Fruit fly (Drosophila melanogaster) whole organism, embryonic: ENCODE results near the gene CG10038.

ENCODE experiments used
- Abd-B ChIP-seq: fragments of 200-800 bp; sonication (Bioruptor generic); optimal IDR thresholded peaks from 2 replicates; lab custom pipeline; 2018; ENCODE audit warnings: missing biosample characterization, mild to moderate bottlenecking, missing genetic modification characterization, moderate library complexity
- BEAF-32 ChIP-seq: fragments of 200-800 bp; sonication (Bioruptor generic); optimal IDR thresholded peaks from 3 replicates; lab custom pipeline; 2017; ENCODE audit warnings: missing biosample characterization, missing genetic modification characterization, mild to moderate bottlenecking, moderate library complexity, missing genetic modification reagents
- Bdp1 ChIP-seq: fragments of 200-800 bp; sonication (Bioruptor generic); optimal IDR thresholded peaks from 3 replicates; lab custom pipeline; 2016; ENCODE audit warnings: missing biosample characterization, missing genetic modification characterization
- Bgb ChIP-seq: fragments of 200-800 bp; sonication (Bioruptor generic); IDR thresholded peaks from 2 replicates; pipeline ENCODE4 v1.3.6; 2022; ENCODE audit warnings: missing biosample characterization, missing genetic modification characterization; ENCODE audit not compliant: partially characterized antibody
- CG10565 ChIP-seq: fragments of 200-800 bp; sonication (Bioruptor generic); optimal IDR thresholded peaks from 3 replicates; lab custom pipeline; 2016; ENCODE audit warnings: missing biosample characterization, mild to moderate bottlenecking, missing genetic modification characterization
- CG13123 ChIP-seq: fragments of 200-800 bp; sonication (Bioruptor generic); optimal IDR thresholded peaks from 2 replicates; lab custom pipeline; 2016; ENCODE audit warnings: missing biosample characterization, missing genetic modification characterization
- CG13287 ChIP-seq: fragments of 200-800 bp; sonication (Bioruptor generic); IDR thresholded peaks from 2 replicates; pipeline ENCODE4 v1.3.6; 2022; ENCODE audit warnings: missing biosample characterization, missing genetic modification characterization; ENCODE audit not compliant: partially characterized antibody
- CG14710 ChIP-seq: fragments of 200-800 bp; sonication (Bioruptor generic); optimal IDR thresholded peaks from 3 replicates; lab custom pipeline; 2019; ENCODE audit warnings: missing biosample characterization, mild to moderate bottlenecking, missing genetic modification characterization, moderate library complexity
- CG14965 ChIP-seq: fragments of 200-800 bp; sonication (Bioruptor generic); optimal IDR thresholded peaks from 2 replicates; lab custom pipeline; 2016; ENCODE audit warnings: missing biosample characterization, missing genetic modification characterization, borderline replicate concordance
- CG15696 ChIP-seq: fragments of 200-800 bp; sonication (Bioruptor generic); optimal IDR thresholded peaks from 2 replicates; lab custom pipeline; 2019; ENCODE audit warnings: missing biosample characterization, mild to moderate bottlenecking, missing genetic modification characterization, moderate library complexity
- CG16813 ChIP-seq: fragments of 200-800 bp; sonication (Bioruptor generic); IDR thresholded peaks from 3 replicates; pipeline ENCODE4 v1.3.6; 2022; ENCODE audit warnings: missing biosample characterization, missing genetic modification characterization; ENCODE audit not compliant: partially characterized antibody
- CG18011 ChIP-seq: fragments of 200-800 bp; sonication (Bioruptor generic); optimal IDR thresholded peaks from 2 replicates; lab custom pipeline; 2017; ENCODE audit warnings: missing biosample characterization, missing genetic modification characterization, mild to moderate bottlenecking, moderate library complexity, missing genotype
- CG2116 ChIP-seq: fragments of 200-800 bp; sonication (Bioruptor generic); optimal IDR thresholded peaks from 3 replicates; lab custom pipeline; 2018; ENCODE audit warnings: missing biosample characterization, mild to moderate bottlenecking, missing genetic modification characterization
- CG2129 ChIP-seq: fragments of 200-800 bp; sonication (Bioruptor generic); IDR thresholded peaks from 2 replicates; pipeline ENCODE4 v1.3.6; 2022; ENCODE audit warnings: missing biosample characterization, missing genetic modification characterization; ENCODE audit not compliant: partially characterized antibody
- CG3065 ChIP-seq: fragments of 200-800 bp; sonication (Bioruptor generic); optimal IDR thresholded peaks from 2 replicates; lab custom pipeline; 2016; ENCODE audit warnings: missing biosample characterization, missing genetic modification characterization
- CG31365 ChIP-seq: fragments of 200-800 bp; sonication (Bioruptor generic); optimal IDR thresholded peaks from 2 replicates; lab custom pipeline; 2018; ENCODE audit warnings: missing biosample characterization, mild to moderate bottlenecking, missing genetic modification characterization
- CG3163 ChIP-seq: fragments of 200-800 bp; sonication (Bioruptor generic); optimal IDR thresholded peaks from 3 replicates; lab custom pipeline; 2016; ENCODE audit warnings: missing biosample characterization, missing genetic modification characterization
- CG34224 ChIP-seq: fragments of 200-800 bp; sonication (Bioruptor generic); IDR thresholded peaks from 3 replicates; pipeline ENCODE4 v1.3.6; 2022; ENCODE audit warnings: missing biosample characterization, missing genetic modification characterization; ENCODE audit not compliant: partially characterized antibody
- CG42726 ChIP-seq: fragments of 200-800 bp; sonication (Bioruptor generic); IDR thresholded peaks from 2 replicates; pipeline ENCODE4 v1.3.6; 2022; ENCODE audit warnings: missing biosample characterization, missing genetic modification characterization; ENCODE audit not compliant: partially characterized antibody
- CG5953 ChIP-seq: fragments of 200-800 bp; sonication (Bioruptor generic); IDR thresholded peaks from 2 replicates; pipeline ENCODE4 v1.3.6; 2022; ENCODE audit warnings: missing biosample characterization, missing genetic modification characterization
- CG6175 ChIP-seq: fragments of 200-800 bp; sonication (Bioruptor generic); IDR thresholded peaks from 3 replicates; pipeline ENCODE4 v1.3.6; 2022; ENCODE audit warnings: missing biosample characterization, missing genetic modification characterization
- CG8281 ChIP-seq: fragments of 200-800 bp; sonication (Bioruptor generic); optimal IDR thresholded peaks from 2 replicates; lab custom pipeline; 2018; ENCODE audit warnings: missing biosample characterization, mild to moderate bottlenecking, missing genetic modification characterization, moderate library complexity
- CG9932 ChIP-seq: fragments of 200-800 bp; sonication (Bioruptor generic); IDR thresholded peaks from 2 replicates; pipeline ENCODE4 v1.3.6; 2022; ENCODE audit warnings: missing biosample characterization, missing genetic modification characterization
- Dad ChIP-seq: fragments of 200-800 bp; sonication (Bioruptor generic); optimal IDR thresholded peaks from 3 replicates; lab custom pipeline; 2016; ENCODE audit warnings: missing biosample characterization, missing genetic modification characterization
- Drgx ChIP-seq: fragments of 200-800 bp; sonication (Bioruptor generic); IDR thresholded peaks from 2 replicates; pipeline ENCODE4 v1.3.6; 2022; ENCODE audit warnings: missing biosample characterization, missing genetic modification characterization
- E2f2 ChIP-seq: fragments of 200-800 bp; sonication (Bioruptor generic); IDR thresholded peaks from 2 replicates; pipeline ENCODE4 v1.3.6; 2022; ENCODE audit warnings: missing biosample characterization, missing genetic modification characterization
- HLH4C ChIP-seq: fragments of 200-800 bp; sonication (Bioruptor generic); IDR thresholded peaks from 3 replicates; pipeline ENCODE4 v1.3.6; 2022; ENCODE audit warnings: missing biosample characterization, missing genetic modification characterization; ENCODE audit not compliant: partially characterized antibody
- Jarid2 ChIP-seq: fragments of 200-800 bp; sonication (Bioruptor generic); optimal IDR thresholded peaks from 3 replicates; lab custom pipeline; 2017; ENCODE audit warnings: mild to moderate bottlenecking, missing biosample characterization, missing genetic modification reagents, missing genetic modification characterization
- Lhr ChIP-seq: fragments of 200-800 bp; sonication (Bioruptor generic); optimal IDR thresholded peaks from 3 replicates; lab custom pipeline; 2017; ENCODE audit warnings: mild to moderate bottlenecking, missing biosample characterization, missing genetic modification reagents, missing genetic modification characterization
- Lpt ChIP-seq: fragments of >200 bp; optimal IDR thresholded peaks from 2 replicates; lab custom pipeline; 2018; ENCODE audit warnings: missing biosample characterization, missing genetic modification characterization
- MBD-R2 ChIP-seq: fragments of 200-800 bp; sonication (Bioruptor generic); IDR thresholded peaks from 2 replicates; pipeline ENCODE4 v1.3.6; 2022; ENCODE audit warnings: missing biosample characterization, missing genetic modification characterization
- NK7.1 ChIP-seq: fragments of 200-800 bp; sonication (Bioruptor generic); optimal IDR thresholded peaks from 3 replicates; lab custom pipeline; 2016; ENCODE audit warnings: missing biosample characterization, missing genetic modification characterization
- Nf-YC ChIP-seq: fragments of 200-800 bp; optimal IDR thresholded peaks from 3 replicates; lab custom pipeline; 2019; ENCODE audit warnings: missing biosample characterization, mild to moderate bottlenecking, missing genetic modification characterization, moderate library complexity
- Scr ChIP-seq: fragments of 200-800 bp; sonication (Bioruptor generic); IDR thresholded peaks from 2 replicates; pipeline ENCODE4 v1.3.6; 2022; ENCODE audit warnings: missing biosample characterization, missing genetic modification characterization; ENCODE audit not compliant: partially characterized antibody
- Sry-δ ChIP-seq: fragments of 200-800 bp; sonication (Bioruptor generic); optimal IDR thresholded peaks from 2 replicates; lab custom pipeline; 2016; ENCODE audit warnings: missing biosample characterization, missing genetic modification characterization
- caup ChIP-seq: fragments of 200-800 bp; sonication (Bioruptor generic); optimal IDR thresholded peaks from 3 replicates; lab custom pipeline; 2017; ENCODE audit warnings: missing biosample characterization, mild to moderate bottlenecking, missing genetic modification characterization, moderate library complexity; ENCODE audit not compliant: severe bottlenecking
- fd96Cb ChIP-seq: fragments of 200-800 bp; sonication (Bioruptor generic); optimal IDR thresholded peaks from 2 replicates; lab custom pipeline; 2018; ENCODE audit warnings: missing biosample characterization, mild to moderate bottlenecking, missing genetic modification characterization, moderate library complexity
- gcm ChIP-seq: fragments of 200-800 bp; sonication (Bioruptor generic); optimal IDR thresholded peaks from 2 replicates; lab custom pipeline; 2019; ENCODE audit warnings: missing biosample characterization, mild to moderate bottlenecking, missing genetic modification characterization, moderate library complexity
- grn ChIP-seq: fragments of 200-800 bp; sonication (Bioruptor generic); optimal IDR thresholded peaks from 3 replicates; lab custom pipeline; 2017; ENCODE audit warnings: missing biosample characterization, missing genetic modification characterization
- gsb ChIP-seq: fragments of 200-800 bp; sonication (Bioruptor generic); IDR thresholded peaks from 2 replicates; pipeline ENCODE4 v1.3.6; 2022; ENCODE audit warnings: missing biosample characterization, missing genetic modification characterization
- ken ChIP-seq: fragments of 200-800 bp; sonication (Bioruptor generic); IDR thresholded peaks from 3 replicates; pipeline ENCODE4 v1.3.6; 2022; ENCODE audit warnings: missing biosample characterization, missing genetic modification characterization
- lbe ChIP-seq: fragments of 200-800 bp; sonication (Bioruptor generic); optimal IDR thresholded peaks from 2 replicates; lab custom pipeline; 2016; ENCODE audit warnings: missing biosample characterization, mild to moderate bottlenecking, missing genetic modification characterization
- phol ChIP-seq: fragments of 200-800 bp; sonication (Bioruptor generic); optimal IDR thresholded peaks from 3 replicates; lab custom pipeline; 2018; ENCODE audit warnings: missing biosample characterization, mild to moderate bottlenecking, missing genetic modification characterization, moderate library complexity
- run ChIP-seq: fragments of 200-800 bp; sonication (Bioruptor generic); optimal IDR thresholded peaks from 3 replicates; lab custom pipeline; 2018; ENCODE audit warnings: missing biosample characterization, mild to moderate bottlenecking, missing genetic modification characterization
- sim ChIP-seq: fragments of 200-800 bp; sonication (Bioruptor generic); IDR thresholded peaks from 2 replicates; pipeline ENCODE4 v1.3.6; 2022; ENCODE audit warnings: missing biosample characterization, missing genetic modification characterization
- sima ChIP-seq: fragments of 200-800 bp; sonication (Bioruptor generic); optimal IDR thresholded peaks from 2 replicates; lab custom pipeline; 2016; ENCODE audit warnings: missing biosample characterization, missing genetic modification characterization
- slou ChIP-seq: fragments of 200-800 bp; sonication (Bioruptor generic); optimal IDR thresholded peaks from 3 replicates; lab custom pipeline; 2016; ENCODE audit warnings: missing biosample characterization, missing genetic modification characterization
- sug ChIP-seq: fragments of 200-800 bp; optimal IDR thresholded peaks from 2 replicates; lab custom pipeline; 2019; ENCODE audit warnings: missing biosample characterization, mild to moderate bottlenecking, missing genetic modification characterization, moderate library complexity
- tna ChIP-seq: fragments of 200-800 bp; sonication (Bioruptor generic); IDR thresholded peaks from 2 replicates; pipeline ENCODE4 v1.3.6; 2022; ENCODE audit warnings: missing biosample characterization, missing genetic modification characterization; ENCODE audit not compliant: partially characterized antibody

The CG10038 gene

DNA sequence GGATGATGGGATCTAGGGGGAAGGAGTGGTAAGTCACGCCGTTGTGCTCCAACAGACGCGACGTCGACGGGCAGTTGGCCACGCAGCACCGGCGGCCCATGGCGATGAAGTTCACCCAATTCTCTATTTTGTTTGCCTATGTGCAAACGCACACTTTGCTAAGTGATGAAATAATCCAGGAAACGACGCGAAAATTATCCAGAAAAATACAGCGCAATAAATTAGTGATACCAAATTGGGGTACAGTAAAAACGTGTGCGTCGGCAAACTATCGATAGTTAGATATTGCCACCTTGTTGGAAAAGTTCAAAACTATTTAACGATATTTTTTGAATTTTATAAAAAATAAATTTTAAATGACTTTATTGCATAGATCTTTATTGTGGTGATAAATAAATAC lies 5.6 kb upstream of the CG10038 start, which contains the start of gene MBD-R2 (continued):
- TF ChIP-seq sim (GFP tag; lab: Robert Waterston, UW) = no peak
- TF ChIP-seq Sry-δ (GFP tag; lab: Kevin White, UChicago) = peak; percentile 62
- TF ChIP-seq lbe (GFP tag; lab: Kevin White, UChicago) = peak; percentile 9
- no peak for TF ChIP-seq CG3163 (GFP tag; lab: Kevin White, UChicago)
- TF ChIP-seq Nf-YC (tag; lab: Kevin White, UChicago) = peak; percentile 24
- TF ChIP-seq CG3065 = no peak
- peak; percentile 54 for TF ChIP-seq Lhr (GFP tag; lab: Kevin White, UChicago)
- no peak for TF ChIP-seq Dad (GFP tag; lab: Kevin White, UChicago)
- no peak for TF ChIP-seq Jarid2 (GFP tag; lab: Kevin White, UChicago)
- no peak for TF ChIP-seq CG9932 (GFP tag; lab: Robert Waterston, UW)
- TF ChIP-seq MBD-R2 (GFP tag; lab: Robert Waterston, UW) = peak; percentile 82
- peak; percentile 51 for TF ChIP-seq CG2129 (GFP tag; lab: Robert Waterston, UW)
- TF ChIP-seq CG14710 = peak; percentile 46
- TF ChIP-seq CG10565 = no peak
- TF ChIP-seq Drgx = no peak
- TF ChIP-seq CG34224 (GFP tag; lab: Robert Waterston, UW) = peak; percentile 66; the same call in 2 of the 3 replicates
- no peak for TF ChIP-seq CG18011 (GFP tag; lab: Kevin White, UChicago)
- TF ChIP-seq tna (GFP tag; lab: Robert Waterston, UW) = peak; percentile 28; the same call in 1 of the 2 replicates
- TF ChIP-seq sima (GFP tag; lab: Kevin White, UChicago) = no peak
- TF ChIP-seq grn (GFP tag; lab: Kevin White, UChicago) = no peak
- TF ChIP-seq ken (GFP tag; lab: Robert Waterston, UW) = no peak
- TF ChIP-seq gcm (GFP tag; lab: Kevin White, UChicago) = peak; percentile 1
- TF ChIP-seq CG16813 (GFP tag; lab: Robert Waterston, UW) = peak; percentile 69
- no peak for TF ChIP-seq CG8281 (tag; lab: Kevin White, UChicago)
- peak; percentile 71 for TF ChIP-seq E2f2 (GFP tag; lab: Robert Waterston, UW)
- TF ChIP-seq Scr = peak; percentile 76
- TF ChIP-seq NK7.1 (GFP tag; lab: Kevin White, UChicago) = no peak
- peak; percentile 82 for TF ChIP-seq BEAF-32 (GFP tag; lab: Kevin White, UChicago)
- peak; percentile 20 for TF ChIP-seq phol (tag; lab: Kevin White, UChicago)
- no peak for TF ChIP-seq CG13123
- no peak for TF ChIP-seq gsb (GFP tag; lab: Robert Waterston, UW)
- no peak for TF ChIP-seq Lpt (GFP tag; lab: Kevin White, UChicago)
- no peak for TF ChIP-seq slou (GFP tag; lab: Kevin White, UChicago)
- TF ChIP-seq run = no peak
- TF ChIP-seq CG31365 (tag; lab: Kevin White, UChicago) = no peak
- peak; percentile 60 for TF ChIP-seq CG2116 (GFP tag; lab: Kevin White, UChicago)
- TF ChIP-seq HLH4C (GFP tag; lab: Robert Waterston, UW) = peak; percentile 37; the same call in 2 of the 3 replicates
- TF ChIP-seq CG13287 (GFP tag; lab: Robert Waterston, UW) = peak; percentile 84
- TF ChIP-seq sug (tag; lab: Kevin White, UChicago) = peak; percentile 0
- peak; percentile 67 for TF ChIP-seq Bgb (GFP tag; lab: Robert Waterston, UW)
- TF ChIP-seq CG42726 = no peak
- TF ChIP-seq caup (GFP tag; lab: Kevin White, UChicago) = no peak
- no peak for TF ChIP-seq CG15696 (tag; lab: Kevin White, UChicago)
- no peak for TF ChIP-seq fd96Cb (tag; lab: Kevin White, UChicago)
- TF ChIP-seq Abd-B = no peak
- no peak for TF ChIP-seq CG5953 (GFP tag; lab: Robert Waterston, UW)
- no peak for TF ChIP-seq CG6175
- TF ChIP-seq CG14965 (GFP tag; lab: Kevin White, UChicago) = no peak
- no peak for TF ChIP-seq Bdp1 (GFP tag; lab: Kevin White, UChicago)
